Worm (Caenorhabditis elegans) whole organism, mixed stage, embryonic: ENCODE measurements around the gene toca-1.

ENCODE experiments used
- M03D4.4 ChIP-seq: sonication (generic microtip); optimal IDR thresholded peaks from 2 replicates; lab custom pipeline; 2017; ENCODE audit warnings: mild to moderate bottlenecking, missing genetic modification characterization, missing compliant biosample characterization
- bed-3 ChIP-seq: fragments of 200-800 bp; sonication (Bioruptor generic); optimal IDR thresholded peaks from 3 replicates; lab custom pipeline; 2018; ENCODE audit warnings: mild to moderate bottlenecking, missing genetic modification characterization, moderate library complexity, missing compliant biosample characterization
- blmp-1 ChIP-seq: fragments of 150-350 bp; optimal IDR thresholded peaks from 2 replicates; lab custom pipeline; 2014; ENCODE audit warnings: missing biosample characterization, missing genetic modification characterization
- ceh-39 ChIP-seq: fragments of 150-350 bp; optimal IDR thresholded peaks from 2 replicates; lab custom pipeline; 2014; ENCODE audit warnings: missing biosample characterization, missing genetic modification characterization
- ceh-83 ChIP-seq: fragments of 200-800 bp; sonication (Bioruptor generic); optimal IDR thresholded peaks from 2 replicates; lab custom pipeline; 2018; ENCODE audit warnings: mild to moderate bottlenecking, missing genetic modification characterization, missing compliant biosample characterization
- ces-1 ChIP-seq: fragments of 150-350 bp; optimal IDR thresholded peaks from 2 replicates; lab custom pipeline; 2014; ENCODE audit warnings: missing biosample characterization, missing genetic modification reagents, missing genetic modification characterization
- cnd-1 ChIP-seq: fragments of 200-800 bp; sonication (Bioruptor generic); optimal IDR thresholded peaks from 2 replicates; lab custom pipeline; 2018; ENCODE audit warnings: mild to moderate bottlenecking, missing genetic modification characterization, missing compliant biosample characterization
- drap-1 ChIP-seq: fragments of 200-800 bp; sonication (Bioruptor generic); optimal IDR thresholded peaks from 3 replicates; lab custom pipeline; 2018; ENCODE audit warnings: mild to moderate bottlenecking, missing genetic modification characterization, missing compliant biosample characterization
- elt-1 ChIP-seq: sonication (generic microtip); optimal IDR thresholded peaks from 2 replicates; lab custom pipeline; 2017; ENCODE audit warnings: missing genetic modification characterization, mild to moderate bottlenecking, missing compliant biosample characterization, antibody characterized with exemption, moderate library complexity, borderline replicate concordance; ENCODE audit not compliant: insufficient read depth
- elt-3 ChIP-seq: fragments of 150-350 bp; optimal IDR thresholded peaks from 2 replicates; lab custom pipeline; 2014; ENCODE audit warnings: missing biosample characterization, missing genetic modification characterization
- flh-1 ChIP-seq: fragments of 200-800 bp; sonication (Bioruptor generic); optimal IDR thresholded peaks from 2 replicates; lab custom pipeline; 2018; ENCODE audit warnings: mild to moderate bottlenecking, missing genetic modification characterization, moderate library complexity, missing compliant biosample characterization
- ham-2 ChIP-seq: fragments of 200-800 bp; sonication (Bioruptor generic); optimal IDR thresholded peaks from 2 replicates; lab custom pipeline; 2018; ENCODE audit warnings: mild to moderate bottlenecking, missing genetic modification characterization, missing compliant biosample characterization
- hlh-1 ChIP-seq: fragments of 150-350 bp; optimal IDR thresholded peaks from 2 replicates; lab custom pipeline; 2014; ENCODE audit warnings: missing biosample characterization, missing genetic modification reagents, missing genetic modification characterization
- lin-13 ChIP-seq: fragments of 150-350 bp; optimal IDR thresholded peaks from 2 replicates; lab custom pipeline; 2014; ENCODE audit warnings: missing biosample characterization, missing genetic modification characterization
- lin-32 ChIP-seq: fragments of 200-800 bp; sonication (Bioruptor generic); optimal IDR thresholded peaks from 2 replicates; lab custom pipeline; 2018; ENCODE audit warnings: mild to moderate bottlenecking, missing genetic modification characterization, missing compliant biosample characterization
- lsy-2 ChIP-seq: fragments of 150-350 bp; optimal IDR thresholded peaks from 2 replicates; lab custom pipeline; 2014; ENCODE audit warnings: missing biosample characterization, missing genetic modification characterization
- mab-5 ChIP-seq: fragments of 150-350 bp; optimal IDR thresholded peaks from 2 replicates; lab custom pipeline; 2014; ENCODE audit warnings: missing biosample characterization, missing genetic modification characterization
- mep-1 ChIP-seq: fragments of 150-350 bp; optimal IDR thresholded peaks from 2 replicates; lab custom pipeline; 2017; ENCODE audit warnings: missing biosample characterization, missing genetic modification reagents, missing genetic modification characterization, inconsistent platforms
- nhr-12 ChIP-seq: fragments of 150-350 bp; optimal IDR thresholded peaks from 2 replicates; lab custom pipeline; 2014; ENCODE audit warnings: missing biosample characterization, missing genetic modification characterization
- nhr-237 ChIP-seq: fragments of 150-350 bp; optimal IDR thresholded peaks from 2 replicates; lab custom pipeline; 2014; ENCODE audit warnings: missing biosample characterization, missing genetic modification characterization
- nhr-28 ChIP-seq: fragments of 150-350 bp; optimal IDR thresholded peaks from 2 replicates; lab custom pipeline; 2014; ENCODE audit warnings: missing biosample characterization, missing genetic modification characterization
- nhr-76 ChIP-seq: sonication (generic microtip); optimal IDR thresholded peaks from 2 replicates; lab custom pipeline; 2017; ENCODE audit warnings: missing biosample characterization, missing genetic modification characterization
- pha-4 ChIP-seq: fragments of 150-350 bp; optimal IDR thresholded peaks from 2 replicates; lab custom pipeline; 2018; ENCODE audit warnings: missing biosample characterization, missing genetic modification reagents, missing genetic modification characterization
- sem-2 ChIP-seq: fragments of 200-800 bp; sonication (Bioruptor generic); optimal IDR thresholded peaks from 2 replicates; lab custom pipeline; 2018; ENCODE audit warnings: mild to moderate bottlenecking, missing genetic modification characterization, missing compliant biosample characterization
- snpc-4 ChIP-seq: fragments of 150-350 bp; optimal IDR thresholded peaks from 2 replicates; lab custom pipeline; 2014; ENCODE audit warnings: missing biosample characterization, missing genetic modification characterization
- sptf-1 ChIP-seq: sonication (generic microtip); optimal IDR thresholded peaks from 2 replicates; lab custom pipeline; 2017; ENCODE audit warnings: mild to moderate bottlenecking, missing genetic modification characterization, moderate library complexity, missing compliant biosample characterization
- unc-62 ChIP-seq: fragments of 150-350 bp; optimal IDR thresholded peaks from 2 replicates; lab custom pipeline; 2014; ENCODE audit warnings: missing biosample characterization, missing genetic modification reagents, missing genetic modification characterization
- zip-8 ChIP-seq: fragments of 150-350 bp; optimal IDR thresholded peaks from 2 replicates; lab custom pipeline; 2014; ENCODE audit warnings: missing biosample characterization, missing genetic modification characterization
- ztf-11 ChIP-seq: fragments of 150-350 bp; optimal IDR thresholded peaks from 2 replicates; lab custom pipeline; 2014; ENCODE audit warnings: missing biosample characterization, missing genetic modification characterization

The toca-1 gene

ce11 chrX:1521387-1521786, at the start of gene toca-1:
TSS of gene toca-1 (minus strand) at chrX:1521487.
- no peak for TF ChIP-seq lsy-2 (tag; lab: Kevin White, UChicago)
- TF ChIP-seq lin-32 (GFP tag; lab: Kevin White, UChicago), result no peak
- TF ChIP-seq mep-1, result no peak
- TF ChIP-seq nhr-28 (tag; lab: Kevin White, UChicago), result no peak
- TF ChIP-seq nhr-237 (tag; lab: Kevin White, UChicago), result no peak
- no peak for TF ChIP-seq cnd-1 (tag; lab: Kevin White, UChicago)
- TF ChIP-seq blmp-1 (tag; lab: Kevin White, UChicago), result no peak
- TF ChIP-seq ceh-83 (GFP tag; lab: Kevin White, UChicago), result no peak
- TF ChIP-seq mab-5 (tag; lab: Kevin White, UChicago), result no peak
- no peak for TF ChIP-seq pha-4 (tag; lab: Kevin White, UChicago)
- TF ChIP-seq ham-2 (GFP tag; lab: Kevin White, UChicago), result no peak
- no peak for TF ChIP-seq elt-1 (tag; lab: Kevin White, UChicago)
- no peak for TF ChIP-seq sem-2 (GFP tag; lab: Kevin White, UChicago)
- TF ChIP-seq nhr-12 (tag; lab: Kevin White, UChicago), result no peak
- TF ChIP-seq flh-1, result no peak
- TF ChIP-seq hlh-1, result no peak
- TF ChIP-seq bed-3 (GFP tag; lab: Kevin White, UChicago), result no peak
- TF ChIP-seq unc-62 (GFP tag; lab: Kevin White, UChicago), result no peak
- TF ChIP-seq lin-13 (tag; lab: Kevin White, UChicago), result no peak

DNA sequence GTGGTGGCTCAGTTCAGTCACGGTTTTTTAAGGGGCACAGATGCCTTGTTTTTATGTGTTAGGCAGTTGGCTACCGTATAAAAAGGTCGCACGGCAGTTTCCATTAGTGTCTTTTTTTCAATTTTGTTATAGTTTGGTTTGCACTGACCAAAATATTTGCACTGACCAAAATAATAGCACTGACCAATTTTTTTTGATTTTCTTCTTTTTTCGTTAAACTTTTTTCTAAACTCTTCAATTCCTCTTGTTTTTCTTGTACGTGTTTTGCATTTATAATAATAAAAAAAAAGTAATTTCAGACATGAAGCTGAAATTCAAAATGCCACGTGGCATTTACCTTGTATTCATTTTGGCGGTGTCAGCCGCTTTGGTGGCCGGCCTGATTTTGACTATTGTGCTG, 47.1 kb upstream of the toca-1 start, which contains the start of gene H02F09.3:
Gene H02F09.3, plus strand, starts transcription at position 301 of the 400 bp plus-strand sequence.
- TF ChIP-seq drap-1 (GFP tag; lab: Kevin White, UChicago), result no peak
- no peak for TF ChIP-seq blmp-1 (tag; lab: Kevin White, UChicago)
- no peak for TF ChIP-seq M03D4.4 (tag; lab: Kevin White, UChicago)
- TF ChIP-seq sptf-1 (tag; lab: Kevin White, UChicago), result no peak

ce11 chrX:1556917-1557316, 35.6 kb upstream of the toca-1 start:
- TF ChIP-seq lsy-2 (tag; lab: Kevin White, UChicago) (no peak), ces-1 (GFP tag; lab: Kevin White, UChicago) (no peak)

DNA sequence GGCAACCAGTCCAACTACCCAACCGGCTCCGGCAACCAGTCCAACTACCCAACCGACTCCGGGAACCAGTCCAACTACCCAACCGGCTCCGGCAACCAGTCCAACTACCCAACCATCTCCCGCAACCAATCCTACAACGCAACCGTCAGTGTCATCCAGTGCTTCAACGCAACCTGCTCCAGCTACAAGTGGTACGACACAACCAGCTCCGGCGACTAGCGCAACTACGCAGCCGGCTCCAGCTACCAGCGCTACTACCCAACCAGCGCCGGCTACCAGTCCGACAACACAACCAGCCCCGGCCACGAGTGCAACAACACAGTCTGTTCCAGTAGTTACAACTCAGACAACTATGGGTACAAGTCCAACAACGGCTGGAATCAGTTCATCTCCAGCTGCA, 27.8 kb upstream of the toca-1 start:
- no peak for TF ChIP-seq cnd-1 (tag; lab: Kevin White, UChicago)
- no peak for TF ChIP-seq elt-3 (tag; lab: Kevin White, UChicago)
- TF ChIP-seq lin-32 (GFP tag; lab: Kevin White, UChicago), result no peak
- TF ChIP-seq elt-1 (tag; lab: Kevin White, UChicago), result no peak
- no peak for TF ChIP-seq ces-1 (GFP tag; lab: Kevin White, UChicago)
- no peak for TF ChIP-seq ztf-11 (tag; lab: Kevin White, UChicago)
- no peak for TF ChIP-seq ceh-39 (tag; lab: Kevin White, UChicago)
- TF ChIP-seq drap-1 (GFP tag; lab: Kevin White, UChicago), result no peak
- no peak for TF ChIP-seq nhr-76 (tag; lab: Kevin White, UChicago)
- no peak for TF ChIP-seq pha-4 (tag; lab: Kevin White, UChicago)
- no peak for TF ChIP-seq zip-8 (tag; lab: Kevin White, UChicago)

- TF ChIP-seq ztf-11 (tag; lab: Kevin White, UChicago) (no peak), M03D4.4 (tag; lab: Kevin White, UChicago) (no peak), mab-5 (tag; lab: Kevin White, UChicago) (no peak), ham-2 (GFP tag; lab: Kevin White, UChicago) (no peak), zip-8 (tag; lab: Kevin White, UChicago) (no peak)
These were observed 25.7 kb upstream of the toca-1 start, which contains the start of gene K06A9.1 for ce11 chrX:1546878-1547555. TSS of gene K06A9.1 (plus strand) at chrX:1547505.

DNA sequence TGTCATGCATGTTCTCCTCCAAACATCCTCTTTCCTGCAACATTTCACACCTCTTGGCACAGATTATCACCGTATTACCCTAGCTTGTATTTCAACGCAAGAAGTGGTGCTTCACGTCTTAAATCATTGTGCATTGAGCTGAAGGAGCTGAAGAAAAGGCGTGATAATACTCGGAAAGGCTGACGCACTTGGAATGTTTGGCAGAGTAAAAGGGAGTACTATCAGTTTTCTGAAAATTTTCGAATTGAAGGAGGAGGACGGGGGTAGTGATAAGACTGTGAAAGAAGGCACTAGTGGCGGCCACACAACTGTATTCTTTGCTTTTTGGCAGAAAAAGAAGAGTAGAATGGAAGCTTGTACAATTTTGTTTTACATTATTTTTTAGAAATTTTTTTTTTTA, 22.1 kb upstream of the toca-1 start:
- TF ChIP-seq ceh-83 (GFP tag; lab: Kevin White, UChicago) (no peak), mep-1 (no peak), pha-4 (tag; lab: Kevin White, UChicago) (no peak), blmp-1 (tag; lab: Kevin White, UChicago) (no peak), lin-32 (GFP tag; lab: Kevin White, UChicago) (no peak), elt-1 (tag; lab: Kevin White, UChicago) (no peak), unc-62 (GFP tag; lab: Kevin White, UChicago) (no peak), snpc-4 (tag; lab: Kevin White, UChicago) (no peak), nhr-237 (tag; lab: Kevin White, UChicago) (no peak), ztf-11 (tag; lab: Kevin White, UChicago) (no peak), mab-5 (tag; lab: Kevin White, UChicago) (no peak), cnd-1 (tag; lab: Kevin White, UChicago) (no peak), bed-3 (GFP tag; lab: Kevin White, UChicago) (no peak)
